Worm (Caenorhabditis elegans) whole organism, late embryonic: ENCODE measurements around the gene R12A1.3.

Experiments
- fkh-6 ChIP-seq: sonication (generic microtip); optimal IDR thresholded peaks from 2 replicates; lab custom pipeline; 2016; ENCODE audit warnings: missing genetic modification characterization, missing compliant biosample characterization
- pha-4 ChIP-seq: fragments of 150-350 bp; optimal IDR thresholded peaks from 2 replicates; lab custom pipeline; 2018; ENCODE audit warnings: missing biosample characterization, missing genetic modification reagents, missing genetic modification characterization
- pqm-1 ChIP-seq: sonication (generic microtip); optimal IDR thresholded peaks from 2 replicates; lab custom pipeline; 2016; ENCODE audit warnings: missing genetic modification characterization, missing compliant biosample characterization

DNA sequence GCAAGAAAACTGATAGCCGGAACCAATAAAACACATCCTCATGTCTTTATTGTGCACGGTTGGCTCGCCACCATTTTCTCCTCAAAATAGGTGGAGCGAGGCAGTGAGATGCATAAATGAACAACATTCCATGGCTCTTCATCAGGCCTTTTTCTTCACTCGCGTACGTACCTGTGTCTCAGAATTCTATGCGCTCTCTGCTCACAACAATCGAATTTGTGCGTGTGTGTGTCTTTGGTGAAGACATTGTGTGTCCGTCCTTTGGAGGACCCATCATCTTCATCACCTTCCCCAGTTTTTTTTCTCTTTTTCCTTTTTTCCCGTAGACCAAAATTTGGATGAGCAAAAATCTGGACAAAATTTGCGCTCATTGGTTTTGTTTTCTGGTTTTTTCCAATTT is 3.3 kb downstream of the R12A1.3 start:
- TF ChIP-seq pqm-1 (tag; lab: Kevin White, UChicago) (no peak), pha-4 (tag; lab: Kevin White, UChicago) (no peak), fkh-6 (no peak)
